Worm (Caenorhabditis elegans) whole organism, L2 larva: Measurements from ENCODE around the gene ogt-1.

Experiments used
- C34F6.9 ChIP-seq: fragments of 150-350 bp; optimal IDR thresholded peaks from 2 replicates; lab custom pipeline; 2014; ENCODE audit warnings: missing biosample characterization, missing genetic modification characterization
- F13H6.1 ChIP-seq: sonication (generic microtip); optimal IDR thresholded peaks from 2 replicates; lab custom pipeline; 2016; ENCODE audit warnings: missing genetic modification characterization, missing compliant biosample characterization
- R02D3.7 ChIP-seq: fragments of 150-350 bp; optimal IDR thresholded peaks from 2 replicates; lab custom pipeline; 2014; ENCODE audit warnings: missing biosample characterization, missing genetic modification characterization
- Y55F3AM.14 ChIP-seq: fragments of 200-800 bp; sonication (Bioruptor generic); optimal IDR thresholded peaks from 2 replicates; lab custom pipeline; 2018; ENCODE audit warnings: mild to moderate bottlenecking, missing genetic modification characterization, missing compliant biosample characterization
- ZK546.5 ChIP-seq: sonication (generic microtip); optimal IDR thresholded peaks from 2 replicates; lab custom pipeline; 2017; ENCODE audit warnings: missing biosample characterization, missing genetic modification characterization
- alr-1 ChIP-seq: fragments of 150-350 bp; optimal IDR thresholded peaks from 2 replicates; lab custom pipeline; 2014; ENCODE audit warnings: missing biosample characterization, missing genetic modification characterization
- aly-2 ChIP-seq: fragments of 150-350 bp; optimal IDR thresholded peaks from 2 replicates; lab custom pipeline; 2014; ENCODE audit warnings: missing biosample characterization, missing genetic modification characterization
- ama-1 ChIP-seq: fragments of 150-350 bp; optimal IDR thresholded peaks from 2 replicates; lab custom pipeline; 2018; ENCODE audit warnings: inconsistent platforms
- blmp-1 ChIP-seq: sonication (generic microtip); optimal IDR thresholded peaks from 2 replicates; lab custom pipeline; 2017; ENCODE audit warnings: missing genetic modification characterization, mild to moderate bottlenecking, missing compliant biosample characterization, antibody characterized with exemption, moderate library complexity; ENCODE audit not compliant: insufficient read depth
- ceh-16 ChIP-seq: fragments of 150-350 bp; optimal IDR thresholded peaks from 2 replicates; lab custom pipeline; 2014; ENCODE audit warnings: missing biosample characterization, missing genetic modification characterization
- ceh-82 ChIP-seq: fragments of 150-350 bp; optimal IDR thresholded peaks from 2 replicates; lab custom pipeline; 2014; ENCODE audit warnings: missing biosample characterization, missing genetic modification characterization
- crh-2 ChIP-seq: sonication (generic microtip); optimal IDR thresholded peaks from 2 replicates; lab custom pipeline; 2017; ENCODE audit warnings: missing biosample characterization, missing genetic modification characterization
- dmd-4 ChIP-seq: sonication (generic microtip); optimal IDR thresholded peaks from 2 replicates; lab custom pipeline; 2017; ENCODE audit warnings: missing biosample characterization, missing genetic modification characterization
- egl-27 ChIP-seq: sonication (generic microtip); optimal IDR thresholded peaks from 3 replicates; lab custom pipeline; 2017; ENCODE audit warnings: missing biosample characterization, missing genetic modification reagents, missing genetic modification characterization
- elt-1 ChIP-seq: fragments of 150-350 bp; optimal IDR thresholded peaks from 2 replicates; lab custom pipeline; 2014; ENCODE audit warnings: missing biosample characterization, missing genetic modification characterization
- elt-3 ChIP-seq: sonication (generic microtip); optimal IDR thresholded peaks from 2 replicates; lab custom pipeline; 2017; ENCODE audit warnings: missing biosample characterization, missing genetic modification characterization
- fos-1 ChIP-seq: fragments of 150-350 bp; optimal IDR thresholded peaks from 2 replicates; lab custom pipeline; 2014; ENCODE audit warnings: missing biosample characterization, missing genetic modification characterization
- gmeb-1 ChIP-seq: fragments of 150-350 bp; optimal IDR thresholded peaks from 2 replicates; lab custom pipeline; 2014; ENCODE audit warnings: missing biosample characterization, missing genetic modification characterization
- lin-11 ChIP-seq: fragments of 150-350 bp; sonication (generic microtip); optimal IDR thresholded peaks from 2 replicates; lab custom pipeline; 2014; ENCODE audit warnings: missing biosample characterization, missing genetic modification characterization, inconsistent platforms, mixed read lengths
- lin-13 ChIP-seq: fragments of 150-350 bp; optimal IDR thresholded peaks from 2 replicates; lab custom pipeline; 2014; ENCODE audit warnings: missing biosample characterization, missing genetic modification reagents, missing genetic modification characterization
- lin-39 ChIP-seq: fragments of 150-350 bp; optimal IDR thresholded peaks from 2 replicates; lab custom pipeline; 2014; ENCODE audit warnings: missing biosample characterization, missing genetic modification reagents, missing genetic modification characterization
- lsy-2 ChIP-seq, 2 experiments: fragments of 150-350 bp in 1 of 2; sonication (generic microtip) in 1 of 2; optimal IDR thresholded peaks; 2 replicates each; lab custom pipeline; 2014 to 2017; ENCODE audit warnings: missing biosample characterization in 2 of 2, missing genetic modification characterization in 2 of 2
- mab-5 ChIP-seq: fragments of 150-350 bp; optimal IDR thresholded peaks from 2 replicates; lab custom pipeline; 2014; ENCODE audit warnings: missing biosample characterization, missing genetic modification characterization
- mbf-1 ChIP-seq: sonication (generic microtip); optimal IDR thresholded peaks from 2 replicates; lab custom pipeline; 2017; ENCODE audit warnings: missing biosample characterization, missing genetic modification characterization
- mdl-1 ChIP-seq, 2 experiments: fragments of 150-350 bp in 1 of 2; sonication (generic microtip) in 1 of 2; optimal IDR thresholded peaks; 2 replicates each; lab custom pipeline; 2017; ENCODE audit warnings: missing biosample characterization in 2 of 2, missing genetic modification characterization in 2 of 2
- nhr-10 ChIP-seq: sonication (generic microtip); optimal IDR thresholded peaks from 2 replicates; lab custom pipeline; 2017; ENCODE audit warnings: missing biosample characterization, missing genetic modification characterization
- nhr-11 ChIP-seq: fragments of 150-350 bp; optimal IDR thresholded peaks from 2 replicates; lab custom pipeline; 2014; ENCODE audit warnings: missing biosample characterization, missing genetic modification characterization
- nhr-12 ChIP-seq: fragments of 150-350 bp; optimal IDR thresholded peaks from 2 replicates; lab custom pipeline; 2014; ENCODE audit warnings: missing biosample characterization, missing genetic modification characterization
- nhr-129 ChIP-seq: fragments of 150-350 bp; optimal IDR thresholded peaks from 2 replicates; lab custom pipeline; 2014; ENCODE audit warnings: missing biosample characterization, missing genetic modification characterization
- nhr-21 ChIP-seq: fragments of 150-350 bp; optimal IDR thresholded peaks from 2 replicates; lab custom pipeline; 2014; ENCODE audit warnings: missing biosample characterization, missing genetic modification characterization
- nhr-23 ChIP-seq: fragments of 150-350 bp; optimal IDR thresholded peaks from 2 replicates; lab custom pipeline; 2014; ENCODE audit warnings: missing biosample characterization, missing genetic modification reagents, missing genetic modification characterization
- nhr-237 ChIP-seq: fragments of 150-350 bp; optimal IDR thresholded peaks from 2 replicates; lab custom pipeline; 2014; ENCODE audit warnings: missing biosample characterization, missing genetic modification characterization
- nhr-25 ChIP-seq: fragments of 150-350 bp; sonication (generic microtip); optimal IDR thresholded peaks from 3 replicates; lab custom pipeline; 2014; ENCODE audit warnings: missing biosample characterization, missing genetic modification characterization
- nhr-6 ChIP-seq: fragments of 150-350 bp; optimal IDR thresholded peaks from 2 replicates; lab custom pipeline; 2014; ENCODE audit warnings: missing biosample characterization, missing genetic modification characterization
- nhr-77 ChIP-seq: fragments of 150-350 bp; optimal IDR thresholded peaks from 2 replicates; lab custom pipeline; 2014; ENCODE audit warnings: missing biosample characterization, missing genetic modification characterization
- peb-1 ChIP-seq: fragments of 150-350 bp; optimal IDR thresholded peaks from 2 replicates; lab custom pipeline; 2014; ENCODE audit warnings: missing biosample characterization, missing genetic modification characterization
- sem-4 ChIP-seq: fragments of 150-350 bp; optimal IDR thresholded peaks from 2 replicates; lab custom pipeline; 2014; ENCODE audit warnings: missing biosample characterization, missing genetic modification reagents, missing genetic modification characterization
- skn-1 ChIP-seq: sonication (generic microtip); optimal IDR thresholded peaks from 2 replicates; lab custom pipeline; 2017; ENCODE audit warnings: missing biosample characterization, missing genetic modification characterization
- sma-3 ChIP-seq: sonication (generic microtip); optimal IDR thresholded peaks from 2 replicates; lab custom pipeline; 2016; ENCODE audit warnings: missing genetic modification reagents, missing genetic modification characterization, missing compliant biosample characterization
- sma-9 ChIP-seq, 2 experiments: fragments of 150-350 bp in 1 of 2; sonication (generic microtip) in 1 of 2; optimal IDR thresholded peaks; 2 replicates each; lab custom pipeline; 2014 to 2016; ENCODE audit warnings: missing genetic modification characterization in 2 of 2, mild to moderate bottlenecking in 1 of 2, missing biosample characterization in 1 of 2, missing compliant biosample characterization in 1 of 2, missing genetic modification reagents in 1 of 2, moderate library complexity in 1 of 2
- snpc-4 ChIP-seq: fragments of 150-350 bp; optimal IDR thresholded peaks from 2 replicates; lab custom pipeline; 2014; ENCODE audit warnings: missing biosample characterization, missing genetic modification characterization
- unc-39 ChIP-seq: fragments of 150-350 bp; optimal IDR thresholded peaks from 2 replicates; lab custom pipeline; 2014; ENCODE audit warnings: missing biosample characterization, missing genetic modification characterization
- unc-55 ChIP-seq: fragments of 150-350 bp; sonication (generic microtip); optimal IDR thresholded peaks from 3 replicates; lab custom pipeline; 2014; ENCODE audit warnings: missing biosample characterization, missing genetic modification reagents, missing genetic modification characterization
- unc-62 ChIP-seq: fragments of 150-350 bp; optimal IDR thresholded peaks from 2 replicates; lab custom pipeline; 2014; ENCODE audit warnings: missing biosample characterization, missing genetic modification reagents, missing genetic modification characterization
- zag-1 ChIP-seq: fragments of 150-350 bp; optimal IDR thresholded peaks from 2 replicates; lab custom pipeline; 2014; ENCODE audit warnings: missing biosample characterization, missing genetic modification characterization
- ztf-1 ChIP-seq: fragments of 200-800 bp; sonication (Bioruptor generic); conservative IDR thresholded peaks from 2 replicates; pipeline ENCODE4 v1.3.6; 2022; ENCODE audit warnings: missing genetic modification characterization, missing compliant biosample characterization
- ztf-11 ChIP-seq: sonication (generic microtip); optimal IDR thresholded peaks from 2 replicates; lab custom pipeline; 2017; ENCODE audit warnings: missing biosample characterization, missing genetic modification characterization
- ztf-4 ChIP-seq: fragments of 150-350 bp; optimal IDR thresholded peaks from 2 replicates; lab custom pipeline; 2014; ENCODE audit warnings: missing biosample characterization, missing genetic modification characterization

ogt-1 gene

DNA sequence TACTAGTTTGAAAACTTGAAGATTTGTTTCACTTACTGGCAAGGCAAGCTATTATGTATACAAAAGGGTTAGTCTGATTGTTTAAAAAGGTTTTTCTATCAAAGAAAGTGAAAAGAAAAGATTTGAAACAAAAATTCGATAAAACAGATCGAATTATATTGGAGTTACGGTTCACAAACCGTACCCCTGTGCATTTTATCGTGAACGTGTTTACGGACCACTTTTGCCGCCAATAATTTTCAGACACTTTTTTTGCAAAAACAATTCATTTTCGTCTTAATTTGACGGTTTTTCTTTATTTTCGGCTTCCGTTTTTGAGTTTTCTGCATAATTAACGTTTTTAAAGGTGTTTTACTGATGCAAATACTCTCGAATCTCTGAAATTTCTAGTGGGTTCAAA is 11.7 kb upstream of the ogt-1 start:
- TF ChIP-seq lin-39 (tag; lab: Kevin White, UChicago) (no peak), aly-2 (tag; lab: Kevin White, UChicago) (no peak), fos-1 (tag; lab: Kevin White, UChicago) (no peak), ztf-11 (tag; lab: Kevin White, UChicago) (no peak), nhr-129 (no peak), lsy-2 (tag; optimal IDR thresholded peaks at IDR 0.05; lab: Kevin White, UChicago) (no peak)
- TF ChIP-seq, all 48 proteins: peak for 0

DNA sequence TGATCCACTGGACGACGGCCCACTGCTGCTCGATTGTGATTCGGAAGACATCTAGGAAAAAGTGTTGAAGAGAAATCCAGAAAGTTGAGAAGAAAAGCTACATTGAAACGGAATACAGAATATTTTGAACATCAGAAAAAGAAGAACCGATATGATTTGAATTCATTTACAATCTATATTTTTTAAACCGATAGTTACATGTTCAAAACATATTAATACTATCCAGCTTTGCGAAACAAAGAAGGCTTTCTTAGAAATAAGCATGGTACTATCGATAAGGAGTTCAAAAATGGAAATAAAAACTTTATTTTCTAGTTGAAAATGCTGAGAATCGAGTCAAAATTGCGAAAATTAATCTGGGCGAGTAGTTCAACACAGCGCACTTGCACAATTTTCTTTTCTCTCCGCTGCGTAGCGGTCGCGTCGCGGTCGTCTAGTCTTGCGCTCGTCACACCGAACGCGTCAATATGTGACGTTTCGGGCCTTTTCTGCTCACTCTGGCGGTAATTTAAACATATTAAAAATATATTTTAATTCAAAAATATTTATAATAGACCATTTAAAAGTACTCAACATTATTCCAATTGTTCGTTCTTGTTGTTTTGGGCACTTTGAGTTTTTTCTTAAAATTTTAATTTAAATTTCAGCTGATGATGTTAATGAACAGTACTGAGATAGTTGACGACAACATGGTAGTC is 8.6 kb upstream of the ogt-1 start, which contains the start of the genes syf-2 and K04G7.1:
Gene syf-2 (minus strand): TSS at position 51 of the 698 bp plus-strand sequence.
Gene K04G7.1 (plus strand): TSS at position 648 of the 698 bp plus-strand sequence.
- TF ChIP-seq mdl-1 (tag; optimal IDR thresholded peaks at IDR 0.05; lab: Kevin White, UChicago) (peak in 1 of 2 experiments; percentile 67), lin-13 (GFP tag; lab: Kevin White, UChicago) (peak; percentile 99), snpc-4 (tag; lab: Kevin White, UChicago) (peak; percentile 82), nhr-77 (tag; lab: Kevin White, UChicago) (peak; percentile 32), ztf-1 (GFP tag; lab: Robert Waterston, UW) (no peak), nhr-6 (tag; lab: Kevin White, UChicago) (peak; percentile 69), lin-11 (peak; percentile 87), nhr-11 (tag; lab: Kevin White, UChicago) (no peak), unc-39 (tag; lab: Kevin White, UChicago) (no peak), nhr-12 (tag; lab: Kevin White, UChicago) (no peak), mab-5 (tag; lab: Kevin White, UChicago) (peak; percentile 79), egl-27 (peak; percentile 92), skn-1 (tag; lab: Kevin White, UChicago) (peak; percentile 19), ama-1 (lab: Kevin White, UChicago) (no peak), nhr-21 (tag; lab: Kevin White, UChicago) (peak; percentile 86), unc-55 (peak; percentile 98), ztf-11 (tag; lab: Kevin White, UChicago) (no peak), elt-1 (tag; lab: Kevin White, UChicago) (no peak), C34F6.9 (tag; lab: Kevin White, UChicago) (peak; percentile 94), ceh-82 (tag; lab: Kevin White, UChicago) (no peak), nhr-23 (tag; lab: Kevin White, UChicago) (no peak), unc-62 (GFP tag; lab: Kevin White, UChicago) (no peak), alr-1 (no peak), peb-1 (no peak), lsy-2 (tag; optimal IDR thresholded peaks at IDR 0.05; lab: Kevin White, UChicago) (peak; percentile 78 to 96), fos-1 (tag; lab: Kevin White, UChicago) (peak; percentile 82), nhr-25 (peak; percentile 89), zag-1 (tag; lab: Kevin White, UChicago) (peak; percentile 66), elt-3 (tag; lab: Kevin White, UChicago) (no peak), Y55F3AM.14 (no peak), nhr-10 (tag; lab: Kevin White, UChicago) (no peak), mbf-1 (tag; lab: Kevin White, UChicago) (no peak), ZK546.5 (peak; percentile 12), sma-9 (GFP tag; optimal IDR thresholded peaks at IDR 0.05; lab: Kevin White, UChicago) (peak; percentile 83), sma-9 (tag; optimal IDR thresholded peaks at IDR 0.05; lab: Kevin White, UChicago) (no peak), blmp-1 (peak; percentile 63), crh-2 (tag; lab: Kevin White, UChicago) (peak; percentile 94), sem-4 (peak; percentile 77), R02D3.7 (tag; lab: Kevin White, UChicago) (peak; percentile 19), dmd-4 (tag; lab: Kevin White, UChicago) (no peak), aly-2 (tag; lab: Kevin White, UChicago) (no peak), F13H6.1 (tag; lab: Kevin White, UChicago) (peak; percentile 78), lin-39 (tag; lab: Kevin White, UChicago) (peak; percentile 3), gmeb-1 (tag; lab: Kevin White, UChicago) (peak; percentile 95), nhr-129 (peak; percentile 82), nhr-237 (tag; lab: Kevin White, UChicago) (no peak), ceh-16 (peak; percentile 56), sma-3 (peak; percentile 86), ztf-4 (tag; lab: Kevin White, UChicago) (peak; percentile 58)
